Worm (Caenorhabditis elegans): ENCODE results near the gene nhr-21.
A peak's percentile ranks its signal among the peaks of the same experiment; 100 is the strongest.

DNA sequence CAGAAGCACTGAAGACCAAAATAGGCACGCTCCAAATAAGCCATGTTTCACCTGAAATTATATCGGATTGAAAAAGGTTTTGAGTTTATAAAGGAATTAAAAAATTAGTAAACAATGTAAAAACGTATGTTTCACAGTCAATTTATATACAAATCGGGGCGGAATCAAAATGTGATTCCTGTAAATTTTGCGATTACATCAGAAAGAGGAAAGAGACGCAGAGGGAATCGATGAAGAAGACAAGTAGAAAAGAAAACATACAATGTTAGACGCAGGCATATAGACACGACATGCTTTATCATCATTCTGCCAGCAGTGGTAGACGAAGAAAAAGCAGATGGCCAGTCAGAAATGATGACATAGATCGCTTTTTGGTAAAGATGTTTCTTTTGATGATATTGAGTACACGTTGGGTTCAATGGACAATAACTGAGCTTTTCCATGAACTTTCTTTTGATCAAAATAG, 25.0 kb downstream of the nhr-21 start, which contains the start of gene msra-1:
- peak; percentile 30 for TF ChIP-seq snpc-4 (tag; optimal IDR thresholded peaks at IDR 0.05)
- no peak for TF ChIP-seq zag-1 (tag; optimal IDR thresholded peaks at IDR 0.05)
- no peak for TF ChIP-seq ceh-9 (tag; optimal IDR thresholded peaks at IDR 0.05)
- TF ChIP-seq eor-1 (tag; optimal IDR thresholded peaks at IDR 0.05), result no peak
- peak; percentile 57 for TF ChIP-seq ceh-28 (tag; optimal IDR thresholded peaks at IDR 0.05)
- TF ChIP-seq fkh-10 (GFP tag; optimal IDR thresholded peaks at IDR 0.05), result no peak
- no peak for TF ChIP-seq lin-39 (tag; optimal IDR thresholded peaks at IDR 0.05)
- TF ChIP-seq tbx-2 (tag; optimal IDR thresholded peaks at IDR 0.05), result no peak
- TF ChIP-seq pha-4 (tag; optimal IDR thresholded peaks at IDR 0.05), result peak; percentile 32

Measured in whole organism, L3 larva.